Worm (Caenorhabditis elegans): Measurements from ENCODE around the gene Y39A1A.2.

Gene Y39A1A.2

ce11 chrIII:10629795-10630194 is 26.4 kb upstream of the Y39A1A.2 start (continued):
- TF ChIP-seq ZK337.2 (GFP tag; IDR thresholded peaks at IDR 0.05) (no peak), nhr-6 (tag; optimal IDR thresholded peaks at IDR 0.05) (no peak)

DNA sequence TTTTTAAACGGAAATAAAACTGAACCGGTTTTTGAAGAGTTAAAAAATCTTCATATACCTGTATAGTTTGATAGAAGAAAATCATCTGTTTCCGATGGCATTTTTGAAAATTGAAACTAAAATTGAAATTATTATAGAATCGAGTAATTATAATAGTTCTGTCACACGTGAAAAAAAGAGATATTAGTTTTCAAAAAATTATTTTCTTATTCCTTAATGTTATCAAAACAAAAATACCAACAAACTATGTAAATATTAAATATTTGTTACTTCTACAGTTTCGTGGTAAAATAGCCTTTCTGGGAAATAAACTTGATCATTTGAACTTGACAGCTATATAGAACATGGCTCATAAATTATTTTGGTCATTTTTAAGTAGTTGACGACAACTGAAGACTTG is 25.7 kb upstream of the Y39A1A.2 start, which contains the start of gene swt-4:
Gene swt-4 (minus strand): TSS at position 101 of the 400 bp plus-strand sequence.
- TF ChIP-seq ctbp-1 (GFP tag; IDR thresholded peaks at IDR 0.05) (no peak), pha-4 (GFP tag; IDR thresholded peaks at IDR 0.05) (no peak), pha-4 (tag; optimal IDR thresholded peaks at IDR 0.05) (no peak), nhr-10 (tag; optimal IDR thresholded peaks at IDR 0.05) (no peak), php-3 (GFP tag; IDR thresholded peaks at IDR 0.05) (no peak), lsy-2 (tag; optimal IDR thresholded peaks at IDR 0.05) (no peak), nhr-77 (tag; optimal IDR thresholded peaks at IDR 0.05) (no peak), ZK337.2 (GFP tag; IDR thresholded peaks at IDR 0.05) (no peak), attf-4 (tag; optimal IDR thresholded peaks at IDR 0.05) (no peak), tra-1 (GFP tag; IDR thresholded peaks at IDR 0.05) (no peak), fos-1 (tag; optimal IDR thresholded peaks at IDR 0.05) (no peak)

- TF ChIP-seq aha-1 (tag): no peak
- TF ChIP-seq lsy-2 (tag; optimal IDR thresholded peaks at IDR 0.05): peak in 1 of 2 experiments; percentile 63
- TF ChIP-seq fos-1 (tag; optimal IDR thresholded peaks at IDR 0.05): no peak
- TF ChIP-seq rbr-2 (tag; optimal IDR thresholded peaks at IDR 0.05): no peak
- TF ChIP-seq mep-1 (tag; optimal IDR thresholded peaks at IDR 0.05): peak; percentile 13
- no peak for TF ChIP-seq attf-4 (tag; optimal IDR thresholded peaks at IDR 0.05)
- TF ChIP-seq vab-7 (GFP tag; IDR thresholded peaks at IDR 0.05): no peak
- TF ChIP-seq lin-38 (GFP tag; IDR thresholded peaks at IDR 0.05): peak; percentile 37
- TF ChIP-seq ceh-62 (tag; optimal IDR thresholded peaks at IDR 0.05): no peak
- no peak for TF ChIP-seq madf-5 (GFP tag; IDR thresholded peaks at IDR 0.05)
- peak; percentile 67 for TF ChIP-seq dve-1 (tag; optimal IDR thresholded peaks at IDR 0.05; ENCODE audit: insufficient read depth)
- TF ChIP-seq aly-2 (tag; optimal IDR thresholded peaks at IDR 0.05): no peak
- no peak for TF ChIP-seq F26F4.8 (GFP tag; conservative IDR thresholded peaks at IDR 0.05)
- peak; percentile 32 for TF ChIP-seq hlh-30 (tag; optimal IDR thresholded peaks at IDR 0.05; ENCODE audit: insufficient read depth)
- no peak for TF ChIP-seq pha-4 (GFP tag; IDR thresholded peaks at IDR 0.05)
- no peak for TF ChIP-seq pha-4 (tag; optimal IDR thresholded peaks at IDR 0.05)
- TF ChIP-seq Y105C5A.15 (GFP tag; IDR thresholded peaks at IDR 0.05): no peak
- peak; percentile 46 for TF ChIP-seq mes-2 (tag; optimal IDR thresholded peaks at IDR 0.05; ENCODE audit: poor library complexity, severe bottlenecking)
- TF ChIP-seq daf-8 (GFP tag; IDR thresholded peaks at IDR 0.05): no peak
- no peak for TF ChIP-seq ceh-44 (GFP tag; IDR thresholded peaks at IDR 0.05)
- TF ChIP-seq ces-1 (GFP tag; optimal IDR thresholded peaks at IDR 0.05): no peak
- TF ChIP-seq nhr-28 (tag; optimal IDR thresholded peaks at IDR 0.05): peak; percentile 18
- TF ChIP-seq spr-1 (tag; optimal IDR thresholded peaks at IDR 0.05): no peak
- peak; percentile 31 for TF ChIP-seq dpl-1 (GFP tag; optimal IDR thresholded peaks at IDR 0.05)
- no peak for TF ChIP-seq nhr-102 (tag; optimal IDR thresholded peaks at IDR 0.05)
- TF ChIP-seq hif-1 (tag; optimal IDR thresholded peaks at IDR 0.05): no peak
- TF ChIP-seq ctbp-1 (GFP tag; IDR thresholded peaks at IDR 0.05): no peak
- peak; percentile 21; the same call in 1 of the 2 replicates for TF ChIP-seq dmd-6 (GFP tag; IDR thresholded peaks at IDR 0.05)
- TF ChIP-seq dmd-8 (GFP tag; IDR thresholded peaks at IDR 0.05): no peak
- no peak for TF ChIP-seq duxl-1 (tag; optimal IDR thresholded peaks at IDR 0.05; ENCODE audit: poor library complexity)
- TF ChIP-seq ceh-32 (tag; optimal IDR thresholded peaks at IDR 0.05; ENCODE audit: poor library complexity): no peak
- TF ChIP-seq ceh-82 (tag; optimal IDR thresholded peaks at IDR 0.05): no peak
- peak; percentile 58 for TF ChIP-seq hlh-11 (tag; optimal IDR thresholded peaks at IDR 0.05)
- TF ChIP-seq hmg-1.1 (GFP tag; IDR thresholded peaks at IDR 0.05): peak; percentile 66
- TF ChIP-seq daf-16 (GFP tag; optimal IDR thresholded peaks at IDR 0.05): no peak
- peak; percentile 65 for TF ChIP-seq daf-16 (tag; optimal IDR thresholded peaks at IDR 0.05)
- no peak for TF ChIP-seq ZK337.2 (GFP tag; IDR thresholded peaks at IDR 0.05)
- no peak for TF ChIP-seq nhr-25 (tag; optimal IDR thresholded peaks at IDR 0.05; ENCODE audit: borderline replicate concordance, insufficient read depth)
- TF ChIP-seq D1046.2 (GFP tag; IDR thresholded peaks at IDR 0.05): no peak
- TF ChIP-seq Y5F2A.4 (GFP tag; optimal IDR thresholded peaks at IDR 0.05): no peak
- peak; percentile 3 for TF ChIP-seq lin-13 (GFP tag; optimal IDR thresholded peaks at IDR 0.05)
- no peak for TF ChIP-seq madf-9 (GFP tag; conservative IDR thresholded peaks at IDR 0.05)
Observed at ce11 chrIII:10628360-10628759, 25.0 kb upstream of the Y39A1A.2 start.
